Fruit fly (Drosophila melanogaster) Kc167 (cell line): ENCODE data around the gene CG34148.

Source experiments
- Myc ChIP-seq: fragments of >200 bp; optimal IDR thresholded peaks from 2 replicates; lab custom pipeline; 2017; ENCODE audit warnings: missing external identifiers
- Sin3A ChIP-seq: fragments of >200 bp; optimal IDR thresholded peaks from 2 replicates; lab custom pipeline; 2018; ENCODE audit warnings: missing external identifiers
- insv ChIP-seq: fragments of >200 bp; optimal IDR thresholded peaks from 3 replicates; lab custom pipeline; 2018; ENCODE audit warnings: missing external identifiers
- psq ChIP-seq: fragments of >200 bp; optimal IDR thresholded peaks from 2 replicates; lab custom pipeline; 2017; ENCODE audit warnings: missing external identifiers

DNA sequence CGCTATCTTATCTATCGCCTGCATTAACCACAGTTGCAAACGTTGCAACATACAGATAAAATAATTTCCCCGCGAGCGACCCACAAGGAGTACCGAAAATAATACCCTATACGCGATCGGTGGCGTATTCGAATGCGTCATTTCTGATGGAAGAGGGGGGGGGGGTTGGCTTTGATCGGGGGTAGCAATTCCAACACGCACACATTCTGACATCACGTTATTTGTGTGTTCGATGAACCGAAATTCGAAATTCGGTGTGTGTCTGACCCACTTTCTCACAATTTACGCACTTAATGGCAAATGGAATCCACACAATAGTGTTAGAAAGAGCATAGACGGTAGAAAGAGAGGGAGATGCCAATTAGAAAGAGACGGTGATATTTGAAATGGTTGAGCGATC, 41.9 kb downstream of the CG34148 start:
- TF ChIP-seq insv (lab: Kevin White, UChicago): no peak
- no peak for TF ChIP-seq psq (lab: Kevin White, UChicago)
- no peak for TF ChIP-seq Myc
- TF ChIP-seq Sin3A (lab: Kevin White, UChicago): no peak
